Worm (Caenorhabditis elegans) whole organism, L1 larva: ENCODE measurements around the gene F53F4.11.

Experiments
- C04F5.9 ChIP-seq: sonication (generic microtip); optimal IDR thresholded peaks from 2 replicates; lab custom pipeline; 2016; ENCODE audit warnings: missing genetic modification characterization, missing compliant biosample characterization
- aly-2 ChIP-seq: fragments of 150-350 bp; optimal IDR thresholded peaks from 2 replicates; lab custom pipeline; 2014; ENCODE audit warnings: missing biosample characterization, missing genetic modification characterization
- ceh-8 ChIP-seq: fragments of 200-800 bp; sonication (Bioruptor generic); optimal IDR thresholded peaks from 2 replicates; lab custom pipeline; 2018; ENCODE audit warnings: mild to moderate bottlenecking, missing genetic modification characterization, moderate library complexity, missing compliant biosample characterization
- ets-5 ChIP-seq: fragments of 200-800 bp; sonication (Bioruptor generic); IDR thresholded peaks from 2 replicates; pipeline ENCODE4 v1.3.6; 2022; ENCODE audit warnings: missing genetic modification characterization, missing compliant biosample characterization
- fos-1 ChIP-seq: fragments of 150-350 bp; optimal IDR thresholded peaks from 2 replicates; lab custom pipeline; 2014; ENCODE audit warnings: missing biosample characterization, missing genetic modification characterization
- lin-15B ChIP-seq: fragments of 150-350 bp; sonication (generic microtip); optimal IDR thresholded peaks from 3 replicates; lab custom pipeline; 2014; ENCODE audit warnings: missing biosample characterization, missing genetic modification characterization
- lin-35 ChIP-seq, 2 experiments: fragments of 150-350 bp; optimal IDR thresholded peaks; 2 replicates each; lab custom pipeline; 2014; ENCODE audit warnings: missing biosample characterization in 2 of 2, missing genetic modification characterization in 2 of 2, missing genetic modification reagents in 2 of 2
- mep-1 ChIP-seq: fragments of 150-350 bp; optimal IDR thresholded peaks from 2 replicates; lab custom pipeline; 2014; ENCODE audit warnings: missing biosample characterization, missing genetic modification characterization
- unc-86 ChIP-seq: sonication (generic microtip); optimal IDR thresholded peaks from 2 replicates; lab custom pipeline; 2016; ENCODE audit warnings: missing genetic modification characterization, missing compliant biosample characterization

DNA sequence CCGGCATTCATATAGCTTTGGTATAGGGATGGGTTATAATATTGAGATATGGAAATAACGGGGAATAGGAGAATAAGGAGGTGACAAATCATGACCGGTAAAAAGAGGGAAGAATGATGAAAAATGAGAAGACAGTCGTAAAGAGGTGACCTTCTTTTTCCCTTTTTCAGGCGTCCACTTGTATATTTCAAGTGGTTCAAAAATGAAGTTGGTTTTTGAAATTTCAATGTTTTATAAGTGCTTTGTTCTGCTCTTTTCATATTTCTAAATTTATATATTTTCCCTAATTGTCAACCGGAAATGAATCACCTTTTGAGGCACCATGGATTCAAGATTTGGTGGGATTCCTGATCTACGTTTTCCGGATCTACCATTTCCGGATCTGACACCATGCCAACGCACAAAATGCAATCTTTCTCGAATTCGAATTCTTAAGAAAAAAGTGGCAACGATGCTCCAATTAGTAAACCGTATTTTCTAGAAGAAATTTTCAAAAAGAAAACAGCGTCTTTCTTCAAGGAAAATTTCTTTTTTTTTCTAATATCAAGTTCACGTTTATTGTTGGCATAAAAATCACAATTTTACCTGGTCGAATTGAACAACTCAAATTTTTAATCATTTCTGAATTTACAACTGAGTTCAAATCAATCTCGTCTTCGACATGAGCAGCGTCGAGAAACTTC, 34.7 kb downstream of the F53F4.11 start, which contains the start of the genes F53F4.2 and F53F4.18:
- TF ChIP-seq fos-1 (tag; lab: Kevin White, UChicago) (no peak), C04F5.9 (tag; lab: Kevin White, UChicago) (no peak), ceh-8 (GFP tag; lab: Kevin White, UChicago) (no peak), unc-86 (tag; lab: Kevin White, UChicago) (no peak), lin-15B (tag; lab: Kevin White, UChicago) (no peak), mep-1 (no peak), ets-5 (GFP tag; lab: Robert Waterston, UW) (no peak), lin-35 (GFP tag; optimal IDR thresholded peaks at IDR 0.05; lab: Kevin White, UChicago) (no peak), aly-2 (no peak)
